Fruit fly (Drosophila melanogaster) ovary, adult (tissue): ENCODE results near the gene Gr39a.

Experiments
- CG17801 ChIP-seq: fragments of 200-800 bp; optimal IDR thresholded peaks from 2 replicates; lab custom pipeline; 2019; ENCODE audit warnings: missing biosample characterization, mild to moderate bottlenecking, missing genetic modification characterization, moderate library complexity; ENCODE audit not compliant: partially characterized antibody

The Gr39a gene

dm6 chr2L:21290434-21290833 is at the start of gene Gr39a:
TSS of gene Gr39a (plus strand) at chr2L:21290734.
- no peak for TF ChIP-seq CG17801 (GFP tag; lab: Kevin White, UChicago)

- no peak for TF ChIP-seq CG17801 (GFP tag; lab: Kevin White, UChicago)
Measured at dm6 chr2L:21242369-21242768, 48.2 kb upstream of the Gr39a start.

- no peak for TF ChIP-seq CG17801 (GFP tag; lab: Kevin White, UChicago)
Measured at dm6 chr2L:21243964-21244466, 46.5 kb upstream of the Gr39a start.

- TF ChIP-seq CG17801 (GFP tag; lab: Kevin White, UChicago): no peak
Measured at dm6 chr2L:21245093-21245736, 45.3 kb upstream of the Gr39a start.

- no peak for TF ChIP-seq CG17801 (GFP tag; lab: Kevin White, UChicago)
Measured at dm6 chr2L:21246687-21247086, 43.8 kb upstream of the Gr39a start.

- TF ChIP-seq CG17801 (GFP tag; lab: Kevin White, UChicago): no peak
Measured at dm6 chr2L:21247967-21248366, 42.6 kb upstream of the Gr39a start.

dm6 chr2L:21248877-21249276 is 41.7 kb upstream of the Gr39a start:
- no peak for TF ChIP-seq CG17801 (GFP tag; lab: Kevin White, UChicago)

dm6 chr2L:21250519-21251336 is 39.8 kb upstream of the Gr39a start:
- TF ChIP-seq CG17801 (GFP tag; lab: Kevin White, UChicago): peak; percentile 32

- no peak for TF ChIP-seq CG17801 (GFP tag; lab: Kevin White, UChicago)
Measured at dm6 chr2L:21251750-21252149, 38.8 kb upstream of the Gr39a start.

dm6 chr2L:21259008-21259407 is 31.5 kb upstream of the Gr39a start:
- TF ChIP-seq CG17801 (GFP tag; lab: Kevin White, UChicago): no peak

- TF ChIP-seq CG17801 (GFP tag; lab: Kevin White, UChicago): no peak
Measured at dm6 chr2L:21260869-21261268, 29.7 kb upstream of the Gr39a start.

dm6 chr2L:21262832-21263231 is 27.7 kb upstream of the Gr39a start, which contains the start of gene CG8671:
TSS of gene CG8671 (plus strand) at chr2L:21262956.
- TF ChIP-seq CG17801 (GFP tag; lab: Kevin White, UChicago): no peak

- TF ChIP-seq CG17801 (GFP tag; lab: Kevin White, UChicago): peak; percentile 29
Measured at dm6 chr2L:21263470-21264146, 26.9 kb upstream of the Gr39a start.

- no peak for TF ChIP-seq CG17801 (GFP tag; lab: Kevin White, UChicago)
Measured at dm6 chr2L:21266277-21266676, 24.3 kb upstream of the Gr39a start.

dm6 chr2L:21268140-21268539 is 22.4 kb upstream of the Gr39a start:
- no peak for TF ChIP-seq CG17801 (GFP tag; lab: Kevin White, UChicago)
